Worm (Caenorhabditis elegans): ENCODE measurements around the gene bus-8A.

bus-8A gene

DNA sequence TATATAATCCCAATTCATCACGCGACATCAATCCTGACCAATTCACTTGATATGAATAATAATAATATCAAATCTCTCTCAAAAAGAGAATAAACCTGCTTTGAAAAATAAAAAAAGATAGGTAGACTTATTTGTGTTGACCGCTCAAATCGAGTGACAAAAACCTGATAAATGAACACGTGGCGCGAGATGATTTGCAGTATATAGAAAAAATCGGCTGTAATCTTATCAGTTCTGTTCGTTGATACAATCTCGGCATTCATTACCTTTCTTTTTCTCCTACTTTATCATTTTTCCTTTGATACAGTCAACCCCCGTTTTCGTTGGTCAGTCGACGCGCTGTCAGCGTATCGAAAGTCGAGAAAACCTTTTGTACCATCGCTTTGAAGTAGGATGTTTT is 25.4 kb upstream of the bus-8A start (continued):
- TF ChIP-seq mml-1 (tag; optimal IDR thresholded peaks at IDR 0.05): no peak
- TF ChIP-seq ama-1 (optimal IDR thresholded peaks at IDR 0.05): no peak
- TF ChIP-seq mdl-1 (tag; optimal IDR thresholded peaks at IDR 0.05): no peak
- no peak for TF ChIP-seq sea-2 (GFP tag; optimal IDR thresholded peaks at IDR 0.05)
- TF ChIP-seq R02D3.7 (tag; optimal IDR thresholded peaks at IDR 0.05): peak; percentile 9
- TF ChIP-seq zag-1 (tag; optimal IDR thresholded peaks at IDR 0.05): no peak
- TF ChIP-seq snpc-4 (tag; optimal IDR thresholded peaks at IDR 0.05): no peak
- TF ChIP-seq fos-1 (tag; optimal IDR thresholded peaks at IDR 0.05): no peak
- peak; percentile 38 for TF ChIP-seq nfya-1 (tag; optimal IDR thresholded peaks at IDR 0.05; ENCODE audit: insufficient read depth)
- TF ChIP-seq ZK546.5 (tag; optimal IDR thresholded peaks at IDR 0.05): no peak
- no peak for TF ChIP-seq nhr-237 (tag; optimal IDR thresholded peaks at IDR 0.05)
- TF ChIP-seq ceh-9 (tag; optimal IDR thresholded peaks at IDR 0.05): no peak
- TF ChIP-seq lin-15B (tag; optimal IDR thresholded peaks at IDR 0.05): no peak
- no peak for TF ChIP-seq tbx-2 (tag; optimal IDR thresholded peaks at IDR 0.05)
- no peak for TF ChIP-seq ceh-28 (tag; optimal IDR thresholded peaks at IDR 0.05)
- TF ChIP-seq pha-4 (tag; optimal IDR thresholded peaks at IDR 0.05): no peak
- TF ChIP-seq ztf-11 (tag; optimal IDR thresholded peaks at IDR 0.05): no peak
- TF ChIP-seq fkh-2 (tag; optimal IDR thresholded peaks at IDR 0.05): no peak
- TF ChIP-seq ztf-4 (tag; optimal IDR thresholded peaks at IDR 0.05): no peak

DNA sequence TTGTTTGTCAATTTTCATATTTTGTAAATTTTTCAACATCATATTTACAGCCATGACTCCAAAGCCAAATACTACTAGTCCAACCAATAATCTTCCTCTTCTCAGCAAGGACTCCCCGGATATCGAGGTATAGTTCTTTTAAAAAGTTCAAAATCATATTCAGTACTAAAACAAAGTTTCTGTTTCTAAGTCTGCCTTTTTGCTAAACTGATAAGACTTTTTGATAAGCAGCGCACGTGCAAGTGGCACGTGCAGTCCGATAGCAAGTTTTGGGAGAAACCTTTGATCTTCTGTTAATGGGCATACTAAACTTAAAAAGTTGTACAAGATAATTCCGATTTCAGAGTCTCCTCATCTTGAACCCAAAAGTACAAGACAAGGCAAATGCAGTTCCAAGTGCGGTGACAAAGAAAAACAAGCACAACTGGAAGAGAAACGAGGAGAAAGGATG is 24.9 kb upstream of the bus-8A start, which contains the start of gene dpyd-1:
TSS of gene dpyd-1 (plus strand) at position 51 of the 451 bp plus-strand sequence.
- TF ChIP-seq jun-1 (tag; optimal IDR thresholded peaks at IDR 0.05) (no peak), ceh-28 (tag; optimal IDR thresholded peaks at IDR 0.05) (no peak), snpc-4 (tag; optimal IDR thresholded peaks at IDR 0.05) (no peak), aly-2 (tag; optimal IDR thresholded peaks at IDR 0.05) (no peak), R02D3.7 (tag; optimal IDR thresholded peaks at IDR 0.05) (no peak), lsy-12 (tag; optimal IDR thresholded peaks at IDR 0.05) (no peak), lin-39 (tag; optimal IDR thresholded peaks at IDR 0.05) (no peak), pha-4 (tag; optimal IDR thresholded peaks at IDR 0.05) (peak; percentile 46), mdl-1 (tag; optimal IDR thresholded peaks at IDR 0.05) (peak; percentile 57), mml-1 (tag; optimal IDR thresholded peaks at IDR 0.05) (peak; percentile 44), nfya-1 (tag; optimal IDR thresholded peaks at IDR 0.05; ENCODE audit: insufficient read depth) (no peak), daf-12 (tag; optimal IDR thresholded peaks at IDR 0.05) (no peak), pqm-1 (tag; optimal IDR thresholded peaks at IDR 0.05) (peak; percentile 78), elt-1 (tag; optimal IDR thresholded peaks at IDR 0.05) (no peak), sea-2 (GFP tag; optimal IDR thresholded peaks at IDR 0.05) (no peak), unc-62 (GFP tag; optimal IDR thresholded peaks at IDR 0.05) (no peak), ceh-9 (tag; optimal IDR thresholded peaks at IDR 0.05) (no peak), nhr-76 (tag; optimal IDR thresholded peaks at IDR 0.05) (no peak), nhr-23 (tag; optimal IDR thresholded peaks at IDR 0.05) (no peak), skn-1 (tag; optimal IDR thresholded peaks at IDR 0.05) (no peak), fos-1 (tag; optimal IDR thresholded peaks at IDR 0.05) (no peak), fkh-10 (GFP tag; optimal IDR thresholded peaks at IDR 0.05) (no peak), ZK546.5 (tag; optimal IDR thresholded peaks at IDR 0.05) (no peak), hmg-11 (tag; optimal IDR thresholded peaks at IDR 0.05) (no peak), zag-1 (tag; optimal IDR thresholded peaks at IDR 0.05) (no peak), eor-1 (tag; optimal IDR thresholded peaks at IDR 0.05) (no peak), nhr-25 (tag; optimal IDR thresholded peaks at IDR 0.05) (peak; percentile 36), nhr-12 (tag; optimal IDR thresholded peaks at IDR 0.05) (no peak), ama-1 (optimal IDR thresholded peaks at IDR 0.05) (no peak), egl-27 (tag; optimal IDR thresholded peaks at IDR 0.05) (no peak), fkh-2 (tag; optimal IDR thresholded peaks at IDR 0.05) (no peak), ceh-82 (tag; optimal IDR thresholded peaks at IDR 0.05) (no peak), ceh-16 (tag; optimal IDR thresholded peaks at IDR 0.05) (no peak), nhr-43 (tag; optimal IDR thresholded peaks at IDR 0.05; ENCODE audit: poor library complexity, severe bottlenecking) (no peak), nhr-77 (tag; optimal IDR thresholded peaks at IDR 0.05) (no peak), elt-2 (tag; optimal IDR thresholded peaks at IDR 0.05) (peak; percentile 85), lin-15B (tag; optimal IDR thresholded peaks at IDR 0.05) (no peak), egl-5 (tag; optimal IDR thresholded peaks at IDR 0.05) (no peak), nhr-67 (tag; optimal IDR thresholded peaks at IDR 0.05) (no peak), elt-3 (tag; optimal IDR thresholded peaks at IDR 0.05) (no peak)

All from whole organism, L3 larva.